Worm (Caenorhabditis elegans): ENCODE data around the gene C32D5.7.

DNA sequence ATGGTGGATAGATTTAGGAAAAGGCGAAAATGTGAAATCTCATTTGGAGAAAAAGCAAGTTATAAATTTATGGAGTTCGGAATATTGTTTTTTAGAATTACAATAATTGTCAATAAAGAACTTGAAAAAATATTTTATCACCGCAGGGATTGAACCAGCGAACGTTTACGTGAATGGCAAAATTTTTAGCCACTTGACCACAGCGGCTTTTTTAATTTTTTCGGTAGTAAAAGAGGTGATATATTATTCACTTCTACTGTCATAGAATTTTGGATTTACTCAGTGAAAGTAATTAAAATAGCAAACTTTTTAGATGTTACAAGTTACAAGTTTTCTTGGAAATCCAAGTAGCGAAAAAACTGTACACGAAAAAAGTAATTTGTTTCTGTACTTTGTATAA lies 18.4 kb upstream of the C32D5.7 start:
- no peak for TF ChIP-seq tab-1 (GFP tag; IDR thresholded peaks at IDR 0.05)
- TF ChIP-seq ztf-29 (GFP tag; IDR thresholded peaks at IDR 0.05) = no peak
- TF ChIP-seq flt-1 (GFP tag; IDR thresholded peaks at IDR 0.05) = no peak
- TF ChIP-seq ztf-23 (GFP tag; IDR thresholded peaks at IDR 0.05) = no peak
- TF ChIP-seq ref-1 (GFP tag; conservative IDR thresholded peaks at IDR 0.05) = no peak
- TF ChIP-seq med-1 (GFP tag; optimal IDR thresholded peaks at IDR 0.05; ENCODE audit: insufficient read depth) = no peak
- TF ChIP-seq cog-1 (tag; optimal IDR thresholded peaks at IDR 0.05) = no peak
- no peak for TF ChIP-seq klf-2 (GFP tag; conservative IDR thresholded peaks at IDR 0.05)
